Fruit fly (Drosophila melanogaster) whole organism: Measurements from ENCODE around the gene CG43901.

Experiments used
- CG8478 ChIP-seq: fragments of >200 bp; optimal IDR thresholded peaks from 2 replicates; lab custom pipeline; 2018; ENCODE audit warnings: inconsistent platforms
- Dll ChIP-seq: fragments of >200 bp; optimal IDR thresholded peaks from 2 replicates; lab custom pipeline; 2017
- EcR ChIP-seq, 2 experiments: fragments of >200 bp; optimal IDR thresholded peaks; 2 replicates each; lab custom pipeline; 2017; ENCODE audit warnings: missing biosample characterization in 2 of 2, missing genetic modification characterization in 2 of 2, missing genetic modification reagents in 2 of 2
- pan ChIP-seq: fragments of >200 bp; optimal IDR thresholded peaks from 2 replicates; lab custom pipeline; 2017
- psq ChIP-seq: fragments of >200 bp; optimal IDR thresholded peaks from 2 replicates; lab custom pipeline; 2017
- usp ChIP-seq: fragments of >200 bp; optimal IDR thresholded peaks from 2 replicates; lab custom pipeline; 2017; ENCODE audit warnings: missing biosample characterization, missing genetic modification characterization, mixed read lengths

dm6 chrX:10952386-10952785, 46.8 kb downstream of the CG43901 start, which contains the start of gene Rab9Fb:
- TF ChIP-seq pan (lab: Kevin White, UChicago): no peak
- TF ChIP-seq usp (GFP tag; lab: Kevin White, UChicago): no peak
- TF ChIP-seq CG8478 (lab: Kevin White, UChicago): no peak
- TF ChIP-seq EcR (GFP tag; optimal IDR thresholded peaks at IDR 0.05; lab: Kevin White, UChicago): no peak
- no peak for TF ChIP-seq psq (lab: Kevin White, UChicago)
- TF ChIP-seq Dll (lab: Kevin White, UChicago): no peak
